Worm (Caenorhabditis elegans) whole organism, early embryonic: ENCODE measurements around the gene nfu-1.

ENCODE experiments used
- B0310.2 ChIP-seq: sonication (generic microtip); optimal IDR thresholded peaks from 2 replicates; lab custom pipeline; 2016; ENCODE audit warnings: mild to moderate bottlenecking, missing genetic modification characterization, missing compliant biosample characterization
- ama-1 ChIP-seq: fragments of 150-350 bp; optimal IDR thresholded peaks from 2 replicates; lab custom pipeline; 2014
- ceh-13 ChIP-seq: fragments of 200-800 bp; sonication (Bioruptor generic); optimal IDR thresholded peaks from 2 replicates; lab custom pipeline; 2018; ENCODE audit warnings: mild to moderate bottlenecking, missing genetic modification characterization, missing compliant biosample characterization
- ceh-36 ChIP-seq: sonication (generic microtip); optimal IDR thresholded peaks from 2 replicates; lab custom pipeline; 2016; ENCODE audit warnings: missing genetic modification characterization, inconsistent platforms, missing compliant biosample characterization
- flt-1 ChIP-seq: fragments of 200-800 bp; sonication (Bioruptor generic); IDR thresholded peaks from 2 replicates; pipeline ENCODE4 v1.3.6; 2022; ENCODE audit warnings: missing genetic modification characterization, missing compliant biosample characterization
- hmg-4 ChIP-seq: fragments of 200-800 bp; sonication (Bioruptor generic); optimal IDR thresholded peaks from 2 replicates; lab custom pipeline; 2018; ENCODE audit warnings: mild to moderate bottlenecking, missing genetic modification characterization, missing compliant biosample characterization
- hnd-1 ChIP-seq: sonication (generic microtip); optimal IDR thresholded peaks from 2 replicates; lab custom pipeline; 2016; ENCODE audit warnings: missing genetic modification characterization, missing compliant biosample characterization
- pes-1 ChIP-seq: fragments of 200-800 bp; sonication (Bioruptor generic); IDR thresholded peaks from 2 replicates; pipeline ENCODE4 v1.3.6; 2022; ENCODE audit warnings: missing genetic modification reagents, missing genetic modification characterization, missing compliant biosample characterization
- scrt-1 ChIP-seq: fragments of 200-800 bp; sonication (Bioruptor generic); IDR thresholded peaks from 2 replicates; pipeline ENCODE4 v1.3.6; 2022; ENCODE audit warnings: missing genetic modification characterization, missing compliant biosample characterization
- sea-1 ChIP-seq: fragments of 200-800 bp; sonication (Bioruptor generic); conservative IDR thresholded peaks from 2 replicates; pipeline ENCODE4 v1.3.6; 2022; ENCODE audit warnings: missing genetic modification characterization, missing compliant biosample characterization
- tbx-37 ChIP-seq: fragments of 200-800 bp; sonication (Bioruptor generic); conservative IDR thresholded peaks from 2 replicates; pipeline ENCODE4 v1.3.6; 2022; ENCODE audit warnings: missing genetic modification reagents, missing genetic modification characterization, missing compliant biosample characterization
- tra-4 ChIP-seq: sonication (generic microtip); optimal IDR thresholded peaks from 2 replicates; lab custom pipeline; 2017; ENCODE audit warnings: missing genetic modification characterization, missing compliant biosample characterization

- TF ChIP-seq ceh-13 (GFP tag; lab: Kevin White, UChicago) (no peak), ama-1 (lab: Kevin White, UChicago) (no peak), flt-1 (GFP tag; lab: Robert Waterston, UW) (no peak), sea-1 (GFP tag; lab: Robert Waterston, UW) (no peak), pes-1 (GFP tag; lab: Robert Waterston, UW) (no peak), B0310.2 (no peak), hnd-1 (tag; lab: Kevin White, UChicago) (no peak), hmg-4 (GFP tag; lab: Kevin White, UChicago) (no peak), scrt-1 (GFP tag; lab: Robert Waterston, UW) (no peak), ceh-36 (tag; lab: Kevin White, UChicago) (no peak), tra-4 (tag; lab: Kevin White, UChicago) (no peak), tbx-37 (GFP tag; lab: Robert Waterston, UW) (no peak)
Observed at ce11 chrIV:10357842-10358241, 29.4 kb upstream of the nfu-1 start, which contains the start of gene gkow-1.
